Worm (Caenorhabditis elegans): ENCODE measurements around the gene ubc-9.

- TF ChIP-seq dmd-9 (GFP tag; IDR thresholded peaks at IDR 0.05) (no peak), ceh-28 (tag; optimal IDR thresholded peaks at IDR 0.05) (no peak), Y5F2A.4 (GFP tag; optimal IDR thresholded peaks at IDR 0.05) (no peak), mep-1 (tag; optimal IDR thresholded peaks at IDR 0.05) (no peak), tra-1 (GFP tag; IDR thresholded peaks at IDR 0.05) (no peak), pqm-1 (tag; optimal IDR thresholded peaks at IDR 0.05) (no peak)
Observed at ce11 chrIV:4639352-4639751, 11.5 kb upstream of the ubc-9 start.

Measured in whole organism, L4 larva.